Worm (Caenorhabditis elegans) whole organism, mixed stage, embryonic: ENCODE data around the gene T06E4.5.

Source experiments
- bed-3 ChIP-seq: fragments of 200-800 bp; sonication (Bioruptor generic); optimal IDR thresholded peaks from 3 replicates; lab custom pipeline; 2018; ENCODE audit warnings: mild to moderate bottlenecking, missing genetic modification characterization, moderate library complexity, missing compliant biosample characterization
- blmp-1 ChIP-seq: fragments of 150-350 bp; optimal IDR thresholded peaks from 2 replicates; lab custom pipeline; 2014; ENCODE audit warnings: missing biosample characterization, missing genetic modification characterization
- ceh-43 ChIP-seq: fragments of 200-800 bp; sonication (Bioruptor generic); optimal IDR thresholded peaks from 2 replicates; lab custom pipeline; 2018; ENCODE audit warnings: mild to moderate bottlenecking, missing genetic modification characterization, moderate library complexity, missing compliant biosample characterization
- elt-1 ChIP-seq: sonication (generic microtip); optimal IDR thresholded peaks from 2 replicates; lab custom pipeline; 2017; ENCODE audit warnings: missing genetic modification characterization, mild to moderate bottlenecking, missing compliant biosample characterization, antibody characterized with exemption, moderate library complexity, borderline replicate concordance; ENCODE audit not compliant: insufficient read depth
- elt-3 ChIP-seq: fragments of 150-350 bp; optimal IDR thresholded peaks from 2 replicates; lab custom pipeline; 2014; ENCODE audit warnings: missing biosample characterization, missing genetic modification characterization
- mab-5 ChIP-seq: fragments of 150-350 bp; optimal IDR thresholded peaks from 2 replicates; lab custom pipeline; 2014; ENCODE audit warnings: missing biosample characterization, missing genetic modification characterization
- nhr-28 ChIP-seq: fragments of 150-350 bp; optimal IDR thresholded peaks from 2 replicates; lab custom pipeline; 2014; ENCODE audit warnings: missing biosample characterization, missing genetic modification characterization
- pha-4 ChIP-seq: fragments of 150-350 bp; optimal IDR thresholded peaks from 2 replicates; lab custom pipeline; 2018; ENCODE audit warnings: missing biosample characterization, missing genetic modification reagents, missing genetic modification characterization
- sem-2 ChIP-seq: fragments of 200-800 bp; sonication (Bioruptor generic); optimal IDR thresholded peaks from 2 replicates; lab custom pipeline; 2018; ENCODE audit warnings: mild to moderate bottlenecking, missing genetic modification characterization, missing compliant biosample characterization
- snpc-4 ChIP-seq: fragments of 150-350 bp; optimal IDR thresholded peaks from 2 replicates; lab custom pipeline; 2014; ENCODE audit warnings: missing biosample characterization, missing genetic modification characterization
- sptf-1 ChIP-seq: sonication (generic microtip); optimal IDR thresholded peaks from 2 replicates; lab custom pipeline; 2017; ENCODE audit warnings: mild to moderate bottlenecking, missing genetic modification characterization, moderate library complexity, missing compliant biosample characterization
- unc-39 ChIP-seq: fragments of 150-350 bp; optimal IDR thresholded peaks from 2 replicates; lab custom pipeline; 2014; ENCODE audit warnings: missing biosample characterization, missing genetic modification characterization
- unc-62 ChIP-seq: fragments of 150-350 bp; optimal IDR thresholded peaks from 2 replicates; lab custom pipeline; 2014; ENCODE audit warnings: missing biosample characterization, missing genetic modification reagents, missing genetic modification characterization

- TF ChIP-seq unc-62 (no peak), unc-39 (tag; lab: Kevin White, UChicago) (no peak), blmp-1 (tag; lab: Kevin White, UChicago) (no peak), sem-2 (GFP tag; lab: Kevin White, UChicago) (no peak), sptf-1 (no peak), pha-4 (tag; lab: Kevin White, UChicago) (no peak), ceh-43 (GFP tag; lab: Kevin White, UChicago) (no peak), snpc-4 (no peak), mab-5 (no peak), elt-1 (tag; lab: Kevin White, UChicago) (no peak), nhr-28 (tag; lab: Kevin White, UChicago) (no peak), bed-3 (GFP tag; lab: Kevin White, UChicago) (no peak), elt-3 (tag; lab: Kevin White, UChicago) (no peak)
Observed at ce11 chrV:9633313-9633712, 2.3 kb downstream of the T06E4.5 start, which contains the start of gene col-147.
